Worm (Caenorhabditis elegans): ENCODE measurements around the gene chtl-1.

DNA sequence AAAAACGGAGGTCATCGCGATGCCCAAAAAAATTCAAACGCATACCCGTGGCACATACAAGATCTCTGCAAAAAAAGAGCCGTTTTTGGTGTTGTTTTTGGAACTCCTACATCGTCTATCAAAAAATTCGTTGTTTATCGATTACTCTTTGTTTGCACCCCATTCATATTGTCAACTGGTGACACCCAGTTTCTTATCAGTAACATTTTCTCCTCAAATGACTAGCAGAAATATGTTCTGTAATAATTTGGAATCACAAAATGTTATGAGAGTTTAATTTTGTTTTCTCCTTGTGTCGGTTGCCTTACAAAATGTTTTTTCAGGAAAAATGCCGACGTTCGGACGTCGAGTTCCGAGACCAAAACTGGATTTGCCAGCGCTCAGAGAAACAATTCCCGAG, 10.6 kb upstream of the chtl-1 start, which contains the start of gene sek-4:
- no peak for TF ChIP-seq unc-62 (GFP tag; optimal IDR thresholded peaks at IDR 0.05 in 1 of 2)
- no peak for TF ChIP-seq unc-62 (tag; optimal IDR thresholded peaks at IDR 0.05)
- no peak for TF ChIP-seq snpc-4 (tag; optimal IDR thresholded peaks at IDR 0.05)
- TF ChIP-seq ceh-32 (tag; optimal IDR thresholded peaks at IDR 0.05; ENCODE audit: poor library complexity) = no peak
- no peak for TF ChIP-seq ztf-11 (tag; optimal IDR thresholded peaks at IDR 0.05)
- TF ChIP-seq Y75B8A.6 (GFP tag; IDR thresholded peaks at IDR 0.05) = no peak
- TF ChIP-seq snpc-1.2 (GFP tag; IDR thresholded peaks at IDR 0.05) = no peak
- no peak for TF ChIP-seq ces-1 (GFP tag; optimal IDR thresholded peaks at IDR 0.05)
- TF ChIP-seq set-16 (GFP tag; IDR thresholded peaks at IDR 0.05) = no peak
- no peak for TF ChIP-seq lin-39 (tag; optimal IDR thresholded peaks at IDR 0.05)
- no peak for TF ChIP-seq nhr-76 (tag; optimal IDR thresholded peaks at IDR 0.05)
- TF ChIP-seq ceh-62 (tag; optimal IDR thresholded peaks at IDR 0.05) = no peak
- TF ChIP-seq php-3 (GFP tag; IDR thresholded peaks at IDR 0.05) = no peak
- TF ChIP-seq ceh-82 (tag; optimal IDR thresholded peaks at IDR 0.05) = no peak
